Worm (Caenorhabditis elegans) whole organism, late embryonic: ENCODE measurements around the gene clec-143.

Experiments used
- C08G9.2 ChIP-seq: sonication (generic microtip); optimal IDR thresholded peaks from 2 replicates; lab custom pipeline; 2016; ENCODE audit warnings: mild to moderate bottlenecking, missing genetic modification characterization, moderate library complexity, missing compliant biosample characterization
- C38D4.7 ChIP-seq: fragments of 200-800 bp; sonication (Bioruptor generic); optimal IDR thresholded peaks from 2 replicates; lab custom pipeline; 2018; ENCODE audit warnings: mild to moderate bottlenecking, missing genetic modification characterization, moderate library complexity, missing compliant biosample characterization
- K02D7.2 ChIP-seq: sonication (generic microtip); optimal IDR thresholded peaks from 2 replicates; lab custom pipeline; 2017; ENCODE audit warnings: mild to moderate bottlenecking, missing genetic modification characterization, missing compliant biosample characterization
- ceh-18 ChIP-seq: sonication (generic microtip); optimal IDR thresholded peaks from 2 replicates; lab custom pipeline; 2016; ENCODE audit warnings: missing genetic modification characterization, missing compliant biosample characterization
- ceh-22 ChIP-seq: sonication (generic microtip); optimal IDR thresholded peaks from 2 replicates; lab custom pipeline; 2017; ENCODE audit warnings: missing biosample characterization, missing genetic modification characterization
- ceh-30 ChIP-seq: fragments of 150-350 bp; optimal IDR thresholded peaks from 2 replicates; lab custom pipeline; 2014; ENCODE audit warnings: missing biosample characterization, missing genetic modification characterization
- ceh-31 ChIP-seq: sonication (generic microtip); optimal IDR thresholded peaks from 2 replicates; lab custom pipeline; 2016; ENCODE audit warnings: missing genetic modification characterization, missing compliant biosample characterization
- ceh-45 ChIP-seq: fragments of 200-800 bp; sonication (Bioruptor generic); IDR thresholded peaks from 2 replicates; pipeline ENCODE4 v1.3.6; 2022; ENCODE audit warnings: missing genetic modification reagents, missing genetic modification characterization, missing compliant biosample characterization
- ceh-48 ChIP-seq: sonication (generic microtip); optimal IDR thresholded peaks from 2 replicates; lab custom pipeline; 2016; ENCODE audit warnings: missing genetic modification characterization, inconsistent platforms, missing compliant biosample characterization
- ceh-6 ChIP-seq: fragments of 200-800 bp; sonication (Bioruptor generic); optimal IDR thresholded peaks from 2 replicates; lab custom pipeline; 2018; ENCODE audit warnings: mild to moderate bottlenecking, missing genetic modification characterization, missing compliant biosample characterization
- ceh-9 ChIP-seq: sonication (generic microtip); optimal IDR thresholded peaks from 2 replicates; lab custom pipeline; 2016; ENCODE audit warnings: mild to moderate bottlenecking, missing genetic modification characterization, inconsistent platforms, missing compliant biosample characterization
- che-1 ChIP-seq: sonication (generic microtip); optimal IDR thresholded peaks from 2 replicates; lab custom pipeline; 2016; ENCODE audit warnings: mild to moderate bottlenecking, missing genetic modification characterization, missing compliant biosample characterization
- dve-1 ChIP-seq: sonication (generic microtip); optimal IDR thresholded peaks from 2 replicates; lab custom pipeline; 2017; ENCODE audit warnings: antibody characterized with exemption, mild to moderate bottlenecking, missing genetic modification characterization, missing compliant biosample characterization
- fax-1 ChIP-seq: sonication (generic microtip); optimal IDR thresholded peaks from 2 replicates; lab custom pipeline; 2016; ENCODE audit warnings: missing genotype, missing genetic modification characterization, missing compliant biosample characterization
- fkh-10 ChIP-seq: fragments of 150-350 bp; optimal IDR thresholded peaks from 2 replicates; lab custom pipeline; 2014; ENCODE audit warnings: missing biosample characterization, missing genetic modification reagents, missing genetic modification characterization
- hlh-13 ChIP-seq: fragments of 200-800 bp; sonication (Bioruptor generic); optimal IDR thresholded peaks from 2 replicates; lab custom pipeline; 2018; ENCODE audit warnings: mild to moderate bottlenecking, missing genetic modification characterization, missing compliant biosample characterization
- hlh-15 ChIP-seq: sonication (generic microtip); optimal IDR thresholded peaks from 2 replicates; lab custom pipeline; 2016; ENCODE audit warnings: missing genetic modification characterization, missing compliant biosample characterization
- hlh-6 ChIP-seq: sonication (generic microtip); optimal IDR thresholded peaks from 2 replicates; lab custom pipeline; 2016; ENCODE audit warnings: missing genotype, missing genetic modification characterization, missing compliant biosample characterization
- lin-11 ChIP-seq: fragments of 200-800 bp; sonication (Bioruptor generic); optimal IDR thresholded peaks from 2 replicates; lab custom pipeline; 2018; ENCODE audit warnings: mild to moderate bottlenecking, missing genetic modification characterization, missing compliant biosample characterization
- madf-2 ChIP-seq: sonication (generic microtip); optimal IDR thresholded peaks from 2 replicates; lab custom pipeline; 2017; ENCODE audit warnings: missing genetic modification characterization, missing compliant biosample characterization
- mec-3 ChIP-seq: sonication (generic microtip); optimal IDR thresholded peaks from 2 replicates; lab custom pipeline; 2016; ENCODE audit warnings: borderline replicate concordance, missing genetic modification characterization, missing compliant biosample characterization
- nfya-1 ChIP-seq: sonication (generic microtip); optimal IDR thresholded peaks from 2 replicates; lab custom pipeline; 2017; ENCODE audit warnings: missing genetic modification characterization, mild to moderate bottlenecking, missing compliant biosample characterization, antibody characterized with exemption, moderate library complexity
- nhr-11 ChIP-seq: fragments of 150-350 bp; optimal IDR thresholded peaks from 2 replicates; lab custom pipeline; 2014; ENCODE audit warnings: missing biosample characterization, missing genetic modification characterization
- npax-4 ChIP-seq: sonication (generic microtip); optimal IDR thresholded peaks from 2 replicates; lab custom pipeline; 2016; ENCODE audit warnings: missing genetic modification characterization, missing compliant biosample characterization
- pag-3 ChIP-seq: sonication (generic microtip); optimal IDR thresholded peaks from 2 replicates; lab custom pipeline; 2016; ENCODE audit warnings: missing compliant biosample characterization, missing genetic modification characterization, borderline replicate concordance
- pat-9 ChIP-seq: fragments of 200-800 bp; sonication (Bioruptor generic); optimal IDR thresholded peaks from 2 replicates; lab custom pipeline; 2018; ENCODE audit warnings: mild to moderate bottlenecking, missing genetic modification characterization, moderate library complexity, missing compliant biosample characterization
- pax-1 ChIP-seq: fragments of 150-350 bp; optimal IDR thresholded peaks from 2 replicates; lab custom pipeline; 2014; ENCODE audit warnings: missing biosample characterization, missing genetic modification characterization
- pha-2 ChIP-seq: sonication (generic microtip); optimal IDR thresholded peaks from 2 replicates; lab custom pipeline; 2017; ENCODE audit warnings: mild to moderate bottlenecking, missing genetic modification characterization, missing compliant biosample characterization
- pqm-1 ChIP-seq: sonication (generic microtip); optimal IDR thresholded peaks from 2 replicates; lab custom pipeline; 2016; ENCODE audit warnings: missing genetic modification characterization, missing compliant biosample characterization
- ref-2 ChIP-seq: sonication (generic microtip); optimal IDR thresholded peaks from 2 replicates; lab custom pipeline; 2016; ENCODE audit warnings: missing genetic modification characterization, missing compliant biosample characterization
- rnt-1 ChIP-seq: sonication (generic microtip); optimal IDR thresholded peaks from 2 replicates; lab custom pipeline; 2016; ENCODE audit warnings: missing genetic modification characterization, missing compliant biosample characterization
- sdc-2 ChIP-seq: sonication (generic microtip); optimal IDR thresholded peaks from 2 replicates; lab custom pipeline; 2016; ENCODE audit warnings: missing genotype, missing genetic modification characterization, missing compliant biosample characterization
- sox-4 ChIP-seq: sonication (generic microtip); optimal IDR thresholded peaks from 2 replicates; lab custom pipeline; 2017; ENCODE audit warnings: mild to moderate bottlenecking, missing genetic modification characterization, inconsistent platforms, missing compliant biosample characterization
- syd-9 ChIP-seq: sonication (generic microtip); optimal IDR thresholded peaks from 2 replicates; lab custom pipeline; 2016; ENCODE audit warnings: mild to moderate bottlenecking, missing genetic modification characterization, moderate library complexity, missing compliant biosample characterization
- ttx-3 ChIP-seq: sonication (generic microtip); optimal IDR thresholded peaks from 2 replicates; lab custom pipeline; 2016; ENCODE audit warnings: missing genetic modification reagents, missing genetic modification characterization, missing compliant biosample characterization
- unc-42 ChIP-seq: sonication (generic microtip); optimal IDR thresholded peaks from 2 replicates; lab custom pipeline; 2016; ENCODE audit warnings: missing genotype, missing genetic modification characterization, missing compliant biosample characterization
- unc-86 ChIP-seq: sonication (generic microtip); optimal IDR thresholded peaks from 2 replicates; lab custom pipeline; 2016; ENCODE audit warnings: missing genetic modification characterization, missing compliant biosample characterization
- ztf-16 ChIP-seq: sonication (generic microtip); optimal IDR thresholded peaks from 2 replicates; lab custom pipeline; 2017; ENCODE audit warnings: missing genetic modification characterization, missing compliant biosample characterization

Gene clec-143

ce11 chrII:10515422-10515821, 45.3 kb upstream of the clec-143 start:
- TF ChIP-seq pat-9 (no peak), fkh-10 (GFP tag; lab: Kevin White, UChicago) (no peak), hlh-13 (no peak), K02D7.2 (tag; lab: Kevin White, UChicago) (no peak)

DNA sequence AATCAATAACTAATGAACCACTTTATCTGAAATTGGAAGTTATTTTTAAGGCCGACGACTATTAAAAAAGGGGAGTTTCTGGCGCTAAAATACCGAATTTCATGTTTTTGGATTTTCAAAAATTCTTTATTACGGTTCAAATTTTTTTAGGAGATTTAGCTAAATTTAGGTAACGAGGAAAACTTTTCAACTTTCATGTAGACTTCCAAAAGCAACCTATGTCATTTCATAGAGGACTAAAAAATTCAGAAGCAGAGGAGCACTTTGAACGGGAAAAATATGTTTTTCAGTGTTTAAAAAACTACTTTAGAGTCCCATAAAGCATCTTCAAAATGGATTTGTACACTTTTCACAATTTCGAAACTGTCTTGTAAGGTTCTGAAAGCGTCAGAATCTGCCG, 43.3 kb upstream of the clec-143 start:
- TF ChIP-seq dve-1 (no peak), ceh-9 (tag; lab: Kevin White, UChicago) (no peak), madf-2 (no peak), ceh-48 (no peak), unc-42 (tag; lab: Kevin White, UChicago) (no peak), sdc-2 (tag; lab: Kevin White, UChicago) (no peak), ceh-30 (no peak)

- TF ChIP-seq ceh-30 (no peak), syd-9 (tag; lab: Kevin White, UChicago) (no peak), ttx-3 (tag; lab: Kevin White, UChicago) (no peak), lin-11 (no peak)
These were observed 40.1 kb upstream of the clec-143 start, which contains the start of gene F59B10.3 for ce11 chrII:10510242-10510641. Gene F59B10.3 (plus strand): TSS chrII:10510542.

DNA sequence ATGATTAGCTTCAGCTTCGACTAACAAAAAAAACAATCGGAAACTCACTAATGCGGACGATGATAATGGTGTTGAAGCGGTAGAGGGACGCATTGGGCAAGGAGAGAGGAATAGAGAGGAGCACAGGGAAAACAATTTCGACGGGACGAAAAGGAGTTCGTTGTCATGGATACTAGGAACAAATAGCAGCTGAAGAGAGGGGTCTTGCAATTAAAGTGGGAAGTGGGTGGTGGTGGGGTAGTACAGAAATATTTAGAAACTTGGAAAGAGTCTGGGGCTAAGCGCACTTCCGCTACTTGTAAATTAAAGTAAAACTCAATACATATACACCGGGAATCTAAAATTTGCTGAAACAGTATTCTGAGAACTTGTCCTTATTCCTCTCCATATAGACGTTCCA, 39.6 kb upstream of the clec-143 start, which contains the start of gene F59B10.2:
Gene F59B10.2, minus strand, starts transcription at position 101 of the 400 bp plus-strand sequence.
- TF ChIP-seq ceh-31 (tag; lab: Kevin White, UChicago) = no peak
- TF ChIP-seq ceh-22 (tag; lab: Kevin White, UChicago) = no peak
- TF ChIP-seq pqm-1 = no peak
- no peak for TF ChIP-seq ceh-48
- TF ChIP-seq ceh-6 = no peak
- no peak for TF ChIP-seq pha-2
- TF ChIP-seq nhr-11 (tag; lab: Kevin White, UChicago) = no peak
- no peak for TF ChIP-seq ceh-9 (tag; lab: Kevin White, UChicago)
- TF ChIP-seq che-1 (tag; lab: Kevin White, UChicago) = no peak

DNA sequence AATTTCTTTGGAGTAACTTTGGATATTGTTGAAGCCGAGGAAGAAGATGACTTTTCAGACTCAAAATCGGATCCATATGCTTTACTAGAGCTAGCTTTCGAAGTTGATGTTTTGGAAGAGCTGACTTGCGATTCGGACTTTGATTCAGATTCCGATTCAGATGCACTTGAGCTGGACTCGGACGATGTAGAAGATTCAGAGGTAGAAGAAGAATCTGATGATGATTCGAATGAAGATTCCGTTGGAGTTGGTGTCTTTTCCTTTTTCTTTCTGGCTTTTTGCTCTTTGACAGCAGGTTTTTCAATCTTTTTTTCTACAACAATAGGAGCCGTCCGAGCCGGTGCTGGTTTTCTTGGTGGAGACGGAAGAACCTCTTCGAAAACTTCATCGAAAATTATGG, 37.8 kb upstream of the clec-143 start:
- TF ChIP-seq pag-3 (tag; lab: Kevin White, UChicago) (no peak), unc-42 (tag; lab: Kevin White, UChicago) (no peak), unc-86 (no peak), pax-1 (tag; lab: Kevin White, UChicago) (no peak), ceh-18 (tag; lab: Kevin White, UChicago) (no peak), hlh-15 (no peak), che-1 (tag; lab: Kevin White, UChicago) (no peak), ceh-30 (no peak), fax-1 (no peak)

DNA sequence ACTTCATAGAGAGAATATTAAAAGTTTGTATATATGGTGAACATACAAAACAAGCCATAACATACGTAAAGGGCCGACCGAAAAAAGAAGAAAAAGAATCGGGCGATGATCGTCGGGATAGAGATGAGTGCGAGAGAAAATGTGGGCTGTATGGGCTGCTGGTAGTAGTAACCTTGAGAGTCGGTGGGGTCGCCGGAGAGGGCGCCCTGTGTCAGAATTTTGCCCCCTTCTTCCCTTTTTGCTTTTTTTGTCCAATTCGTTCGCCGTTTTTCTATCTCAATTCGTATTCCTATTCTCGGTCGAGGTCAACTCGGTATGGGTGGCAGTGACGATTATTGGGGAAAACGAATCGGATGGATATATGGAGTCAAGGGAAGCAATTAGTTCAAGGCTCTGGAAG, 35.9 kb upstream of the clec-143 start:
- no peak for TF ChIP-seq ztf-16
- no peak for TF ChIP-seq pat-9
- no peak for TF ChIP-seq lin-11
- no peak for TF ChIP-seq C38D4.7
- TF ChIP-seq rnt-1 (tag; lab: Kevin White, UChicago) = no peak
- TF ChIP-seq npax-4 (tag; lab: Kevin White, UChicago) = no peak
- TF ChIP-seq ref-2 = no peak
- TF ChIP-seq ceh-45 (GFP tag; lab: Robert Waterston, UW) = no peak
- TF ChIP-seq C08G9.2 (tag; lab: Kevin White, UChicago) = no peak
- no peak for TF ChIP-seq nfya-1
- no peak for TF ChIP-seq ceh-6
- TF ChIP-seq pqm-1 = no peak
- no peak for TF ChIP-seq mec-3 (tag; lab: Kevin White, UChicago)
- TF ChIP-seq sox-4 (tag; lab: Kevin White, UChicago) = no peak
- TF ChIP-seq hlh-6 (tag; lab: Kevin White, UChicago) = no peak
- TF ChIP-seq hlh-15 = no peak
